Fruit fly (Drosophila melanogaster) whole organism, embryonic: ENCODE measurements around the gene Lcp65Aa.
A peak's percentile ranks its signal among the peaks of the same experiment; 100 is the strongest.

Source experiments
- B-H2 ChIP-seq: fragments of 200-800 bp; sonication (Bioruptor generic); optimal IDR thresholded peaks from 2 replicates; lab custom pipeline; 2018; ENCODE audit warnings: missing biosample characterization, mild to moderate bottlenecking, missing genetic modification characterization
- BEAF-32 ChIP-seq: fragments of 200-800 bp; sonication (Bioruptor generic); optimal IDR thresholded peaks from 3 replicates; lab custom pipeline; 2017; ENCODE audit warnings: missing biosample characterization, missing genetic modification characterization, mild to moderate bottlenecking, moderate library complexity, missing genetic modification reagents
- CG10209 ChIP-seq: fragments of 200-800 bp; sonication (Bioruptor generic); optimal IDR thresholded peaks from 3 replicates; lab custom pipeline; 2017; ENCODE audit warnings: missing biosample characterization, mild to moderate bottlenecking, missing genetic modification characterization, missing genetic modification reagents
- CG10267 ChIP-seq: fragments of 200-800 bp; sonication (Bioruptor generic); optimal IDR thresholded peaks from 2 replicates; lab custom pipeline; 2018; ENCODE audit warnings: missing biosample characterization, mild to moderate bottlenecking, missing genetic modification characterization, moderate library complexity
- CG12391 ChIP-seq: fragments of 200-800 bp; sonication (Bioruptor generic); optimal IDR thresholded peaks from 3 replicates; lab custom pipeline; 2018; ENCODE audit warnings: missing biosample characterization, mild to moderate bottlenecking, missing genetic modification characterization, moderate library complexity
- CG12659 ChIP-seq: fragments of 200-800 bp; sonication (Bioruptor generic); optimal IDR thresholded peaks from 3 replicates; lab custom pipeline; 2017; ENCODE audit warnings: mild to moderate bottlenecking, missing biosample characterization, missing genetic modification reagents, missing genetic modification characterization
- CG14014 ChIP-seq: fragments of 200-800 bp; sonication (Bioruptor generic); IDR thresholded peaks from 2 replicates; pipeline ENCODE4 v1.3.6; 2022; ENCODE audit warnings: missing biosample characterization, missing genetic modification characterization
- CG14050 ChIP-seq: fragments of 200-800 bp; sonication (Bioruptor generic); IDR thresholded peaks from 3 replicates; pipeline ENCODE4 v1.3.6; 2022; ENCODE audit warnings: missing biosample characterization, missing genetic modification characterization
- CG14860 ChIP-seq: fragments of 200-800 bp; sonication (Bioruptor generic); IDR thresholded peaks from 3 replicates; pipeline ENCODE4 v1.3.6; 2022; ENCODE audit warnings: missing biosample characterization, missing genetic modification characterization; ENCODE audit not compliant: partially characterized antibody
- CG1529 ChIP-seq: fragments of 200-800 bp; sonication (Bioruptor generic); optimal IDR thresholded peaks from 3 replicates; lab custom pipeline; 2018; ENCODE audit warnings: missing biosample characterization, missing genetic modification characterization
- CG17829 ChIP-seq: fragments of 200-800 bp; optimal IDR thresholded peaks from 2 replicates; lab custom pipeline; 2019; ENCODE audit warnings: missing biosample characterization, mild to moderate bottlenecking, missing genetic modification characterization, moderate library complexity
- CG2129 ChIP-seq: fragments of 200-800 bp; sonication (Bioruptor generic); IDR thresholded peaks from 2 replicates; pipeline ENCODE4 v1.3.6; 2022; ENCODE audit warnings: missing biosample characterization, missing genetic modification characterization; ENCODE audit not compliant: partially characterized antibody
- CG4282 ChIP-seq: fragments of 200-800 bp; sonication (Bioruptor generic); optimal IDR thresholded peaks from 2 replicates; lab custom pipeline; 2016; ENCODE audit warnings: missing biosample characterization, missing genetic modification characterization
- CG6654 ChIP-seq: fragments of 200-800 bp; sonication (Bioruptor generic); optimal IDR thresholded peaks from 2 replicates; lab custom pipeline; 2017; ENCODE audit warnings: missing biosample characterization, mild to moderate bottlenecking, missing genetic modification characterization
- CG7271 ChIP-seq: fragments of 200-800 bp; sonication (Bioruptor generic); optimal IDR thresholded peaks from 2 replicates; lab custom pipeline; 2018; ENCODE audit warnings: missing biosample characterization, mild to moderate bottlenecking, missing genetic modification characterization, moderate library complexity
- CG7357 ChIP-seq: fragments of 200-800 bp; sonication (Bioruptor generic); IDR thresholded peaks from 3 replicates; pipeline ENCODE4 v1.3.6; 2022; ENCODE audit warnings: missing biosample characterization, missing genetic modification characterization
- CG9609 ChIP-seq: fragments of 200-800 bp; sonication (Bioruptor generic); optimal IDR thresholded peaks from 3 replicates; lab custom pipeline; 2016; ENCODE audit warnings: missing biosample characterization, missing genetic modification characterization
- Dfd ChIP-seq, 2 experiments: fragments of >200 bp; optimal IDR thresholded peaks; 2 replicates each; lab custom pipeline; 2017; ENCODE audit warnings: missing biosample characterization in 2 of 2, missing genetic modification characterization in 2 of 2
- Dp ChIP-seq: fragments of 200-800 bp; sonication (Bioruptor generic); optimal IDR thresholded peaks from 2 replicates; lab custom pipeline; 2018; ENCODE audit warnings: missing biosample characterization, mild to moderate bottlenecking, missing genetic modification characterization, moderate library complexity
- HLH3B ChIP-seq: fragments of 200-800 bp; sonication (Bioruptor generic); IDR thresholded peaks from 2 replicates; pipeline ENCODE4 v1.3.6; 2022; ENCODE audit warnings: missing biosample characterization, missing genetic modification characterization
- Hand ChIP-seq: fragments of 200-800 bp; sonication (Bioruptor generic); optimal IDR thresholded peaks from 2 replicates; lab custom pipeline; 2017; ENCODE audit warnings: mild to moderate bottlenecking, missing biosample characterization, missing genetic modification reagents, missing genetic modification characterization
- Hr3 ChIP-seq: fragments of 200-800 bp; sonication (Bioruptor generic); optimal IDR thresholded peaks from 3 replicates; lab custom pipeline; 2016; ENCODE audit warnings: missing biosample characterization, missing genetic modification characterization
- Lpt ChIP-seq: fragments of >200 bp; optimal IDR thresholded peaks from 2 replicates; lab custom pipeline; 2018; ENCODE audit warnings: missing biosample characterization, missing genetic modification characterization
- Mes4 ChIP-seq: fragments of 200-800 bp; sonication (Bioruptor generic); optimal IDR thresholded peaks from 2 replicates; lab custom pipeline; 2016; ENCODE audit warnings: missing biosample characterization, missing genetic modification characterization
- NC2α ChIP-seq: fragments of 200-800 bp; sonication (Bioruptor generic); optimal IDR thresholded peaks from 2 replicates; lab custom pipeline; 2016; ENCODE audit warnings: missing biosample characterization, missing genetic modification characterization
- Oli ChIP-seq: fragments of 200-800 bp; sonication (Bioruptor generic); optimal IDR thresholded peaks from 2 replicates; lab custom pipeline; 2018; ENCODE audit warnings: missing biosample characterization, mild to moderate bottlenecking, missing genetic modification characterization, moderate library complexity
- Ssrp ChIP-seq: fragments of 200-800 bp; sonication (Bioruptor generic); optimal IDR thresholded peaks from 2 replicates; lab custom pipeline; 2018; ENCODE audit warnings: missing biosample characterization, mild to moderate bottlenecking, missing genetic modification characterization, moderate library complexity
- Xbp1 ChIP-seq: fragments of 200-800 bp; sonication (Bioruptor generic); optimal IDR thresholded peaks from 3 replicates; lab custom pipeline; 2016; ENCODE audit warnings: missing biosample characterization, mild to moderate bottlenecking, missing genetic modification characterization
- amos ChIP-seq: fragments of 200-800 bp; sonication (Bioruptor generic); IDR thresholded peaks from 2 replicates; pipeline ENCODE4 v1.3.6; 2022; ENCODE audit warnings: missing biosample characterization, missing genetic modification characterization; ENCODE audit not compliant: partially characterized antibody
- cg ChIP-seq: fragments of 200-800 bp; sonication (Bioruptor generic); optimal IDR thresholded peaks from 3 replicates; lab custom pipeline; 2019; ENCODE audit warnings: missing biosample characterization, mild to moderate bottlenecking, missing genetic modification characterization, moderate library complexity
- fd3F ChIP-seq: fragments of 200-800 bp; sonication (Bioruptor generic); optimal IDR thresholded peaks from 2 replicates; lab custom pipeline; 2018; ENCODE audit warnings: missing biosample characterization, mild to moderate bottlenecking, missing genetic modification characterization, moderate library complexity
- fd96Cb ChIP-seq: fragments of 200-800 bp; sonication (Bioruptor generic); optimal IDR thresholded peaks from 2 replicates; lab custom pipeline; 2018; ENCODE audit warnings: missing biosample characterization, mild to moderate bottlenecking, missing genetic modification characterization, moderate library complexity
- gcm ChIP-seq: fragments of 200-800 bp; sonication (Bioruptor generic); optimal IDR thresholded peaks from 2 replicates; lab custom pipeline; 2019; ENCODE audit warnings: missing biosample characterization, mild to moderate bottlenecking, missing genetic modification characterization, moderate library complexity
- grau ChIP-seq: fragments of 200-800 bp; optimal IDR thresholded peaks from 3 replicates; lab custom pipeline; 2019; ENCODE audit warnings: missing biosample characterization, mild to moderate bottlenecking, missing genetic modification characterization, moderate library complexity
- gro ChIP-seq: fragments of 200-800 bp; sonication (Bioruptor generic); optimal IDR thresholded peaks from 2 replicates; lab custom pipeline; 2016; ENCODE audit warnings: missing biosample characterization, missing genetic modification characterization
- gt ChIP-seq: fragments of 200-800 bp; sonication (Bioruptor generic); IDR thresholded peaks from 2 replicates; pipeline ENCODE4 v1.3.6; 2022; ENCODE audit warnings: missing biosample characterization, missing genetic modification characterization
- hb ChIP-seq: fragments of 200-800 bp; sonication (Bioruptor generic); IDR thresholded peaks from 3 replicates; pipeline ENCODE4 v1.3.6; 2022; ENCODE audit warnings: missing biosample characterization, missing genetic modification characterization; ENCODE audit not compliant: partially characterized antibody
- hth ChIP-seq: fragments of >200 bp; optimal IDR thresholded peaks from 2 replicates; lab custom pipeline; 2017; ENCODE audit warnings: inconsistent platforms
- inv ChIP-seq: fragments of 200-800 bp; sonication (Bioruptor generic); IDR thresholded peaks from 2 replicates; pipeline ENCODE4 v1.3.6; 2022; ENCODE audit warnings: missing biosample characterization, missing genetic modification characterization; ENCODE audit not compliant: partially characterized antibody
- lbe ChIP-seq: fragments of 200-800 bp; sonication (Bioruptor generic); optimal IDR thresholded peaks from 2 replicates; lab custom pipeline; 2016; ENCODE audit warnings: missing biosample characterization, mild to moderate bottlenecking, missing genetic modification characterization
- lola ChIP-seq, 3 experiments: fragments of >200 bp in 2 of 3; fragments of 200-800 bp in 1 of 3; sonication (Bioruptor generic) in 1 of 3; optimal IDR thresholded peaks; 2 replicates each; lab custom pipeline; 2017 to 2019; ENCODE audit warnings: missing biosample characterization in 3 of 3, missing genetic modification characterization in 3 of 3, mild to moderate bottlenecking in 1 of 3, moderate library complexity in 1 of 3
- nmo ChIP-seq: fragments of 200-800 bp; sonication (Bioruptor generic); optimal IDR thresholded peaks from 2 replicates; lab custom pipeline; 2018; ENCODE audit warnings: missing biosample characterization, mild to moderate bottlenecking, missing genetic modification characterization, moderate library complexity
- oc ChIP-seq: fragments of 200-800 bp; sonication (Bioruptor generic); optimal IDR thresholded peaks from 2 replicates; lab custom pipeline; 2018; ENCODE audit warnings: missing biosample characterization, mild to moderate bottlenecking, missing genetic modification characterization, moderate library complexity
- pb ChIP-seq: fragments of 200-800 bp; sonication (Bioruptor generic); optimal IDR thresholded peaks from 3 replicates; lab custom pipeline; 2016; ENCODE audit warnings: missing biosample characterization, missing genetic modification characterization
- row ChIP-seq: fragments of 200-800 bp; sonication (Bioruptor generic); IDR thresholded peaks from 3 replicates; pipeline ENCODE4 v1.3.6; 2022; ENCODE audit warnings: missing biosample characterization, missing genetic modification characterization
- schlank ChIP-seq: fragments of 200-800 bp; sonication (Bioruptor generic); optimal IDR thresholded peaks from 2 replicates; lab custom pipeline; 2018; ENCODE audit warnings: missing biosample characterization, mild to moderate bottlenecking, missing genetic modification characterization
- tin ChIP-seq: fragments of 200-800 bp; sonication (Bioruptor generic); optimal IDR thresholded peaks from 3 replicates; lab custom pipeline; 2016; ENCODE audit warnings: missing biosample characterization, missing genetic modification characterization
- tll ChIP-seq, 2 experiments: fragments of 200-800 bp in 1 of 2; fragments of >200 bp in 1 of 2; sonication (Bioruptor generic) in 1 of 2; optimal IDR thresholded peaks; 2 replicates each; lab custom pipeline; 2017 to 2019; ENCODE audit warnings: missing biosample characterization in 2 of 2, missing genetic modification characterization in 2 of 2, mild to moderate bottlenecking in 1 of 2, moderate library complexity in 1 of 2
- unc-4 ChIP-seq: fragments of 200-800 bp; sonication (Bioruptor generic); IDR thresholded peaks from 2 replicates; pipeline ENCODE4 v1.3.6; 2022; ENCODE audit warnings: missing biosample characterization, missing genetic modification characterization; ENCODE audit not compliant: partially characterized antibody
- zen ChIP-seq: fragments of 200-800 bp; sonication (Bioruptor generic); optimal IDR thresholded peaks from 3 replicates; lab custom pipeline; 2018; ENCODE audit warnings: missing biosample characterization, mild to moderate bottlenecking, missing genetic modification characterization, moderate library complexity

Gene Lcp65Aa

DNA sequence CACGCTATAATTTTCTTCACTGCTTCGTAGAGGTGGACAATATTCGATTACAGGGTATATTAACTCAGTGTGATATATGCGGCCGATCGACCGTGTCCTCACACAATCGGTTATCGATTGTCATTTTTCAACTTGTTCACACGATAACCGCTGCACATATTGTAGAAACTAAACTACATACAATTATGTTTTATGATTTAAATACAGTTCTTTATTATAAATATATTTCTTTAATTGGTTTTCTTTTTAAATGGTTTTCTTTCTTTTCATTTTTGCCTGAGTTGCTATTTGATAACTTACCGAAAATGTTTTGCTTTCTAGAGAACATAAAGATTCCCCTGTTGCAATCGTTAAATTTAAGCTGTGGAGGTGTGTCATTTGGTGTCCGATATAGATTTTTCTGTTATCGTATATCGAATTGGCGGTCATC is 22.7 kb downstream of the Lcp65Aa start, which contains the start of the genes fmt and CG7376 (continued):
- TF ChIP-seq HLH3B (GFP tag; lab: Robert Waterston, UW) (no peak), schlank (no peak), Lpt (no peak), Xbp1 (GFP tag; lab: Kevin White, UChicago) (peak; percentile 51), Dfd (GFP tag; optimal IDR thresholded peaks at IDR 0.05; lab: Kevin White, UChicago) (no peak), cg (no peak), tll (GFP tag; optimal IDR thresholded peaks at IDR 0.05; lab: Kevin White, UChicago) (no peak), amos (peak; percentile 63), Oli (no peak), Hr3 (peak; percentile 39), Mes4 (no peak), fd3F (GFP tag; lab: Kevin White, UChicago) (peak; percentile 37), CG7357 (peak; percentile 93), hb (GFP tag; lab: Robert Waterston, UW) (peak; percentile 86), CG14860 (GFP tag; lab: Robert Waterston, UW) (peak; percentile 89), unc-4 (GFP tag; lab: Robert Waterston, UW) (peak; percentile 56; the same call in 1 of the 2 replicates), fd96Cb (tag; lab: Kevin White, UChicago) (peak; percentile 15), lola (GFP tag; optimal IDR thresholded peaks at IDR 0.05; lab: Kevin White, UChicago) (peak in 1 of 3 experiments; percentile 61), BEAF-32 (GFP tag; lab: Kevin White, UChicago) (peak; percentile 63), CG10267 (tag; lab: Kevin White, UChicago) (peak; percentile 71), CG4282 (GFP tag; lab: Kevin White, UChicago) (no peak), Hand (GFP tag; lab: Kevin White, UChicago) (no peak), inv (GFP tag; lab: Robert Waterston, UW) (peak; percentile 66), nmo (GFP tag; lab: Kevin White, UChicago) (peak; percentile 80), CG1529 (no peak), CG2129 (GFP tag; lab: Robert Waterston, UW) (no peak), CG10209 (GFP tag; lab: Kevin White, UChicago) (no peak), oc (no peak), CG7271 (tag; lab: Kevin White, UChicago) (no peak), pb (GFP tag; lab: Kevin White, UChicago) (no peak), Dp (GFP tag; lab: Kevin White, UChicago) (peak; percentile 64), grau (tag; lab: Kevin White, UChicago) (no peak), B-H2 (GFP tag; lab: Kevin White, UChicago) (peak; percentile 43), CG12659 (GFP tag; lab: Kevin White, UChicago) (peak; percentile 80), gcm (GFP tag; lab: Kevin White, UChicago) (no peak), gro (no peak), hth (no peak), Ssrp (peak; percentile 15), gt (GFP tag; lab: Robert Waterston, UW) (no peak), NC2α (GFP tag; lab: Kevin White, UChicago) (no peak), CG9609 (GFP tag; lab: Kevin White, UChicago) (no peak), tin (GFP tag; lab: Kevin White, UChicago) (no peak), CG12391 (tag; lab: Kevin White, UChicago) (peak; percentile 68), lbe (GFP tag; lab: Kevin White, UChicago) (no peak), CG17829 (tag; lab: Kevin White, UChicago) (peak; percentile 69), CG14050 (no peak), row (GFP tag; lab: Robert Waterston, UW) (peak; percentile 89), zen (peak; percentile 59), CG6654 (GFP tag; lab: Kevin White, UChicago) (no peak), CG14014 (GFP tag; lab: Robert Waterston, UW) (no peak)
